Worm (Caenorhabditis elegans) whole organism, L3 larva: ENCODE results near the gene tbc-14.

Experiments used
- R02D3.7 ChIP-seq: fragments of 150-350 bp; optimal IDR thresholded peaks from 2 replicates; lab custom pipeline; 2014; ENCODE audit warnings: missing biosample characterization, missing genetic modification characterization
- ZK546.5 ChIP-seq: sonication (generic microtip); optimal IDR thresholded peaks from 2 replicates; lab custom pipeline; 2017; ENCODE audit warnings: missing biosample characterization, missing genetic modification characterization
- ama-1 ChIP-seq: fragments of 150-350 bp; optimal IDR thresholded peaks from 2 replicates; lab custom pipeline; 2018
- ceh-28 ChIP-seq: fragments of 150-350 bp; optimal IDR thresholded peaks from 2 replicates; lab custom pipeline; 2014; ENCODE audit warnings: missing biosample characterization, missing genetic modification reagents, missing genetic modification characterization
- ceh-9 ChIP-seq: sonication (generic microtip); optimal IDR thresholded peaks from 2 replicates; lab custom pipeline; 2018; ENCODE audit warnings: missing biosample characterization, missing genetic modification characterization
- daf-12 ChIP-seq: fragments of 150-350 bp; optimal IDR thresholded peaks from 2 replicates; lab custom pipeline; 2014; ENCODE audit warnings: missing biosample characterization, missing genetic modification reagents, missing genetic modification characterization
- egl-27 ChIP-seq: sonication (generic microtip); optimal IDR thresholded peaks from 4 replicates; lab custom pipeline; 2017; ENCODE audit warnings: missing biosample characterization, missing genetic modification reagents, missing genetic modification characterization
- egl-5 ChIP-seq: fragments of 150-350 bp; optimal IDR thresholded peaks from 2 replicates; lab custom pipeline; 2017; ENCODE audit warnings: missing biosample characterization, missing genetic modification reagents, missing genetic modification characterization, inconsistent platforms
- elt-1 ChIP-seq: fragments of 150-350 bp; optimal IDR thresholded peaks from 2 replicates; lab custom pipeline; 2014; ENCODE audit warnings: missing biosample characterization, missing genetic modification characterization
- elt-3 ChIP-seq, 3 experiments: fragments of 150-350 bp in 1 of 3; sonication (generic microtip) in 2 of 3; optimal IDR thresholded peaks; 2 replicates in 2 of 3; 4 replicates in 1 of 3; lab custom pipeline; 2014 to 2017; ENCODE audit warnings: missing biosample characterization in 3 of 3, missing genetic modification characterization in 3 of 3
- eor-1 ChIP-seq, 2 experiments: fragments of 150-350 bp; optimal IDR thresholded peaks; 2 replicates each; lab custom pipeline; 2014 to 2018; ENCODE audit warnings: missing biosample characterization in 2 of 2, missing genetic modification characterization in 2 of 2
- fkh-10 ChIP-seq: sonication (generic microtip); optimal IDR thresholded peaks from 2 replicates; lab custom pipeline; 2017; ENCODE audit warnings: missing biosample characterization, missing genetic modification reagents, missing genetic modification characterization
- fkh-2 ChIP-seq: fragments of 150-350 bp; optimal IDR thresholded peaks from 2 replicates; lab custom pipeline; 2014; ENCODE audit warnings: missing biosample characterization, missing genetic modification reagents, missing genetic modification characterization
- fos-1 ChIP-seq: fragments of 150-350 bp; optimal IDR thresholded peaks from 2 replicates; lab custom pipeline; 2014; ENCODE audit warnings: missing biosample characterization, missing genetic modification characterization
- jun-1 ChIP-seq: fragments of 150-350 bp; optimal IDR thresholded peaks from 2 replicates; lab custom pipeline; 2014; ENCODE audit warnings: missing biosample characterization, missing genetic modification reagents, missing genetic modification characterization
- lin-15B ChIP-seq: fragments of 150-350 bp; optimal IDR thresholded peaks from 2 replicates; lab custom pipeline; 2014; ENCODE audit warnings: missing biosample characterization, missing genetic modification characterization
- lin-39 ChIP-seq: fragments of 150-350 bp; optimal IDR thresholded peaks from 2 replicates; lab custom pipeline; 2018; ENCODE audit warnings: missing biosample characterization, missing genetic modification reagents, missing genetic modification characterization
- lsy-12 ChIP-seq: sonication (generic microtip); optimal IDR thresholded peaks from 2 replicates; lab custom pipeline; 2016; ENCODE audit warnings: mild to moderate bottlenecking, missing genetic modification characterization, missing compliant biosample characterization
- mdl-1 ChIP-seq: fragments of 150-350 bp; optimal IDR thresholded peaks from 2 replicates; lab custom pipeline; 2014; ENCODE audit warnings: missing biosample characterization, missing genetic modification characterization
- nfya-1 ChIP-seq: sonication (generic microtip); optimal IDR thresholded peaks from 2 replicates; lab custom pipeline; 2017; ENCODE audit warnings: missing genetic modification characterization, mild to moderate bottlenecking, missing compliant biosample characterization, antibody characterized with exemption, moderate library complexity; ENCODE audit not compliant: insufficient read depth
- nhr-11 ChIP-seq: fragments of 150-350 bp; optimal IDR thresholded peaks from 2 replicates; lab custom pipeline; 2014; ENCODE audit warnings: missing biosample characterization, missing genetic modification characterization
- nhr-12 ChIP-seq: fragments of 150-350 bp; optimal IDR thresholded peaks from 2 replicates; lab custom pipeline; 2014; ENCODE audit warnings: missing biosample characterization, missing genetic modification characterization
- nhr-23 ChIP-seq: fragments of 150-350 bp; optimal IDR thresholded peaks from 2 replicates; lab custom pipeline; 2014; ENCODE audit warnings: missing biosample characterization, missing genetic modification reagents, missing genetic modification characterization
- nhr-25 ChIP-seq: sonication (generic microtip); optimal IDR thresholded peaks from 2 replicates; lab custom pipeline; 2017; ENCODE audit warnings: missing biosample characterization, missing genetic modification characterization
- nhr-28 ChIP-seq: fragments of 150-350 bp; optimal IDR thresholded peaks from 2 replicates; lab custom pipeline; 2014; ENCODE audit warnings: missing biosample characterization, missing genetic modification characterization
- nhr-77 ChIP-seq: fragments of 150-350 bp; optimal IDR thresholded peaks from 2 replicates; lab custom pipeline; 2014; ENCODE audit warnings: missing biosample characterization, missing genetic modification characterization
- pha-4 ChIP-seq: fragments of 150-350 bp; optimal IDR thresholded peaks from 2 replicates; lab custom pipeline; 2014; ENCODE audit warnings: missing biosample characterization, missing genetic modification reagents, missing genetic modification characterization
- pqm-1 ChIP-seq: fragments of 150-350 bp; optimal IDR thresholded peaks from 2 replicates; lab custom pipeline; 2017; ENCODE audit warnings: missing biosample characterization, missing genetic modification characterization, inconsistent platforms
- sea-2 ChIP-seq: fragments of 150-350 bp; sonication (generic microtip); optimal IDR thresholded peaks from 4 replicates; lab custom pipeline; 2014; ENCODE audit warnings: missing biosample characterization, missing genetic modification reagents, missing genetic modification characterization
- skn-1 ChIP-seq: fragments of 150-350 bp; optimal IDR thresholded peaks from 2 replicates; lab custom pipeline; 2014; ENCODE audit warnings: missing biosample characterization, missing genetic modification characterization
- snpc-4 ChIP-seq: fragments of 150-350 bp; optimal IDR thresholded peaks from 2 replicates; lab custom pipeline; 2014; ENCODE audit warnings: missing biosample characterization, missing genetic modification characterization
- tbx-2 ChIP-seq: sonication (generic microtip); optimal IDR thresholded peaks from 2 replicates; lab custom pipeline; 2016; ENCODE audit warnings: mild to moderate bottlenecking, missing genetic modification characterization, missing compliant biosample characterization
- zag-1 ChIP-seq: fragments of 150-350 bp; optimal IDR thresholded peaks from 2 replicates; lab custom pipeline; 2014; ENCODE audit warnings: missing biosample characterization, missing genetic modification characterization

Gene tbc-14

DNA sequence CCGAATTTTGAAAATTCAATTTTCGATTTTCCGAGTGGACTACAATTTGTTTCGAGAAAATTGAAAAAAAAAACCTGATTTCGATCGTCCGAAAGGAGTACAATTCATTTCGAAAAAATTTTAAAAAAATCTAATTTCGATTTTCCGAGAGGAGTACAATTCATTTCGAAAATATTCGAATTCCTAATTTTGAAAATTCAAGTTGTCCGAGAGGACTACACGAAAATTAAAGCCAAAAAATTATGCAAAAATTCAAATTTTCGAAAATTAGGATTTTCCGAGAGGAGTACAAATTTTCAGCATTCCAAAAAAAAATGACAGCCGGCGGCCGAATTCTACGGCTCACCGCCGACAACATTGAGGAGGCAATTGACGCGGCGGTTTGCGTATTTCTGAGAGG, 35.1 kb downstream of the tbc-14 start, which contains the start of gene Y48C3A.18:
TSS of gene Y48C3A.18 (plus strand) at position 301 of the 400 bp plus-strand sequence.
- TF ChIP-seq elt-3 (tag; optimal IDR thresholded peaks at IDR 0.05; lab: Kevin White, UChicago) (no peak), fos-1 (tag; lab: Kevin White, UChicago) (no peak), elt-1 (tag; lab: Kevin White, UChicago) (no peak), R02D3.7 (no peak), nhr-23 (tag; lab: Kevin White, UChicago) (no peak), egl-5 (tag; lab: Kevin White, UChicago) (no peak), snpc-4 (tag; lab: Kevin White, UChicago) (no peak), daf-12 (tag; lab: Kevin White, UChicago) (no peak), ZK546.5 (tag; lab: Kevin White, UChicago) (no peak), nhr-77 (tag; lab: Kevin White, UChicago) (no peak), tbx-2 (tag; lab: Kevin White, UChicago) (no peak), pqm-1 (tag; lab: Kevin White, UChicago) (no peak), skn-1 (tag; lab: Kevin White, UChicago) (no peak), lsy-12 (tag; lab: Kevin White, UChicago) (no peak), nhr-12 (tag; lab: Kevin White, UChicago) (no peak), ama-1 (lab: Kevin White, UChicago) (no peak)

DNA sequence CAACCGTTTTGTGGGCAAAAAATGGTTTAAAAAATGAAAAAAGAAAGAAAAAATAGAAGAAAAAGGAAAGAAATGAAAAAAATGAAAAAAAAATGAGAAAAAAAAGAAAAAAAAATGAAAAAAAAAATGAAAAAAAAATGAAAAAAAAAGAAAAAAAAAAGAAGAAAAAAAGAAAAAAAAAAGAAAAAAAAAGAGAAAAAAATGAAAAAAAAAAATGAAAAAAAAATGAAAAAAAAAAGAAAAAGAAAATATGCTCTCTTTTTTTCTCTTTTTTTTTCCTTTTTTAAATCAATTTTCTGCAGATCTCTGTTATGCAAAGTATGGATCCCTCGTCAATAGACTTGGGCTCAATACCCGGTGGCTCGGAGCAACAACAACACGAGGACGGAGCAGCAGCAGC, 41.6 kb downstream of the tbc-14 start, which contains the start of gene efl-2:
TSS of gene efl-2 (plus strand) at position 301 of the 400 bp plus-strand sequence.
- TF ChIP-seq fkh-10 (GFP tag; lab: Kevin White, UChicago) (no peak), nhr-77 (tag; lab: Kevin White, UChicago) (no peak), nhr-25 (tag; lab: Kevin White, UChicago) (no peak), pqm-1 (tag; lab: Kevin White, UChicago) (no peak), lin-15B (tag; lab: Kevin White, UChicago) (no peak), lin-39 (no peak), jun-1 (no peak), daf-12 (tag; lab: Kevin White, UChicago) (no peak), ceh-9 (no peak), eor-1 (tag; optimal IDR thresholded peaks at IDR 0.05; lab: Kevin White, UChicago) (no peak), zag-1 (no peak), ZK546.5 (tag; lab: Kevin White, UChicago) (no peak), ceh-28 (tag; lab: Kevin White, UChicago) (no peak)

DNA sequence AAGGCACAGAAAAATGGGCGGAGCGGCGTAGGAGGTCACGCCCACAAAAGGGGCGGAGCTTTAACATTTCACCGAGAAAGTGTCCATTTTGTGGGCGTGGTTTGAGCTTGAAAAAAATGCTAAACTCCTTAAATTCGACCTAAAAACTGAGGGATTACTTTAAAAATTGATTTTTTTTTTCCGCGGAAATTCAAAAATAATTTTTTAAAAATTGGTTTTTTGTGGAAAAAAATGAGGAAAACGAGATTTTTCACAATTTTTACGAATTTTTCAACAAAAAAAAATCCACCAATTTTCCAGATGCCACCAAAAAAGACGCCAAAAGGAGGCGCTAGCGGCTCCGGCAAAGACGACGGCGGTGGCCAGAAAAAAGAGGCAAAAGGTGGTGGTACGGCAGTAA, 44.7 kb downstream of the tbc-14 start, which contains the start of gene pinn-4:
TSS of gene pinn-4 (plus strand) at position 301 of the 400 bp plus-strand sequence.
- no peak for TF ChIP-seq snpc-4 (tag; lab: Kevin White, UChicago)
- TF ChIP-seq sea-2 (GFP tag; lab: Kevin White, UChicago): no peak
- TF ChIP-seq lin-15B (tag; lab: Kevin White, UChicago): no peak
- no peak for TF ChIP-seq nhr-11
- TF ChIP-seq lin-39: no peak
- no peak for TF ChIP-seq egl-27 (tag; lab: Kevin White, UChicago)
- TF ChIP-seq R02D3.7: no peak
- no peak for TF ChIP-seq pha-4 (tag; lab: Kevin White, UChicago)
- no peak for TF ChIP-seq ceh-28 (tag; lab: Kevin White, UChicago)
- TF ChIP-seq nfya-1 (tag; lab: Kevin White, UChicago): no peak

DNA sequence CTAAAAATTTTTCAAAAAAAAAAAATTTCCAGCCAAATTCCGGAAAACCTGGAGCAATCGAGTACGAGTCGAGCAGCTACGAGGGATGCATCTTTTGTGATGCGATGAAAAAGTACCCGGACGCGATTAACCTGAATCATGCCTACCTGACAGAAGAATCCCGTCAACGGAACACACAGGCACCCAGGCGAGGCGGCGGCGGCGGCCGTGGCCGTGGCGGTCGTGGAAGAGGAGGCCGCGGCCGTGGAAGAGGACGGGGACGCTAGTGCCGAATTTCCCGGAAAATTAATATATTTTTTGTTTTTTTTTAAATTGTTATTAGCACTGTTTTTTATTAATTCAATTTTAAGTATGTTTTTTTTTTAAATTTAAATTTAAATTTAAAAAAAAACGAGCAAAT, 45.8 kb downstream of the tbc-14 start:
- TF ChIP-seq fkh-10 (GFP tag; lab: Kevin White, UChicago) (no peak), ZK546.5 (tag; lab: Kevin White, UChicago) (no peak), nhr-25 (tag; lab: Kevin White, UChicago) (no peak), nhr-28 (no peak), elt-1 (tag; lab: Kevin White, UChicago) (no peak), egl-5 (tag; lab: Kevin White, UChicago) (no peak), nhr-23 (tag; lab: Kevin White, UChicago) (no peak), nhr-12 (tag; lab: Kevin White, UChicago) (no peak)

DNA sequence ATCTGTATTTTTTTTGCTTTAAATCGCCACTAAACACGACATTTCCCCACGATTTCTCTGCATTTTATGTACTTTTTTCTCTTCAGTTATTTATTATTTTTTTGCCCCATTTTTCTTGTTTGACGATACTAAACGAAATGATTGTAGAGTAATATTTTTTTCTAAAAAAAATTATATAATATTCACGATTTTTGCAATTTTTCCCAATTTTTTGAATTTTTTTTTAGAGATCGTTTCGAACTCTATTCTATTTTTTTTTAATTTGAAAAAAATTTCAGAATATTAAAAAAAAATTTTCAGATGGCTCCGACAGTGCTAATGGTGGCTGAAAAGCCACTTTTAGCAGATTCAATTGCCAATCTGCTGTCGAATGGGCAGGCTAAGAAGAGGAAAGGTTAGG, 57.9 kb downstream of the tbc-14 start, which contains the start of gene Y48C3A.14:
TSS of gene Y48C3A.14 (plus strand) at position 301 of the 400 bp plus-strand sequence.
- TF ChIP-seq sea-2 (GFP tag; lab: Kevin White, UChicago): no peak
- TF ChIP-seq fkh-2 (tag; lab: Kevin White, UChicago): no peak
- TF ChIP-seq mdl-1 (tag; lab: Kevin White, UChicago): no peak
- no peak for TF ChIP-seq snpc-4 (tag; lab: Kevin White, UChicago)
